Fruit fly (Drosophila melanogaster): ENCODE measurements around the gene js.

Gene js

dm6 chr3R:16353671-16354070 lies 14.4 kb downstream of the js start:
- TF ChIP-seq CG31365 (tag; optimal IDR thresholded peaks at IDR 0.05) = no peak
- peak; percentile 11 for TF ChIP-seq Med (GFP tag)
- TF ChIP-seq jigr1 (GFP tag; IDR thresholded peaks at IDR 0.05) = no peak
- TF ChIP-seq cwo (GFP tag; optimal IDR thresholded peaks at IDR 0.05) = peak; percentile 2
- TF ChIP-seq sr (GFP tag; IDR thresholded peaks at IDR 0.05) = peak; percentile 76

- TF ChIP-seq CG13894 (tag; optimal IDR thresholded peaks at IDR 0.05) (peak; percentile 12), CG32532 (GFP tag; IDR thresholded peaks at IDR 0.05) (peak; percentile 25; the same call in 1 of the 2 replicates), CG12942 (GFP tag; optimal IDR thresholded peaks at IDR 0.05) (no peak), Abd-B (GFP tag; optimal IDR thresholded peaks at IDR 0.05) (no peak), slbo (GFP tag; IDR thresholded peaks at IDR 0.05) (0 out of 2 replicates have a peak, but pooled peaks have one; percentile 24), CG4404 (GFP tag; IDR thresholded peaks at IDR 0.05) (no peak), CG2889 (GFP tag; IDR thresholded peaks at IDR 0.05) (no peak), CG12769 (tag; optimal IDR thresholded peaks at IDR 0.05) (peak; percentile 64), CG4360 (GFP tag; IDR thresholded peaks at IDR 0.05) (peak; percentile 21; the same call in 1 of the 2 replicates), Lhr (GFP tag; optimal IDR thresholded peaks at IDR 0.05) (no peak), D (optimal IDR thresholded peaks at IDR 0.05) (no peak), D (GFP tag; optimal IDR thresholded peaks at IDR 0.05) (no peak), CG15269 (tag; optimal IDR thresholded peaks at IDR 0.05) (peak; percentile 38), dmrt11E (tag; optimal IDR thresholded peaks at IDR 0.05) (no peak), HLHmδ (GFP tag; optimal IDR thresholded peaks at IDR 0.05) (no peak), Meics (GFP tag; optimal IDR thresholded peaks at IDR 0.05) (peak; percentile 82), Drgx (GFP tag; IDR thresholded peaks at IDR 0.05) (no peak), peb (GFP tag; IDR thresholded peaks at IDR 0.05) (no peak), HHEX (GFP tag; optimal IDR thresholded peaks at IDR 0.05) (peak; percentile 7), CG12236 (GFP tag; optimal IDR thresholded peaks at IDR 0.05) (no peak), CG8290 (GFP tag; optimal IDR thresholded peaks at IDR 0.05) (no peak), CG8290 (tag; optimal IDR thresholded peaks at IDR 0.05) (peak in 1 of 2 experiments; percentile 12), CG13624 (GFP tag; optimal IDR thresholded peaks at IDR 0.05) (peak; percentile 54), B-H2 (GFP tag; optimal IDR thresholded peaks at IDR 0.05) (peak; percentile 4), Med (GFP tag) (peak; percentile 80), Ets97D (GFP tag; optimal IDR thresholded peaks at IDR 0.05) (no peak), Pdp1 (GFP tag; optimal IDR thresholded peaks at IDR 0.05) (peak in 1 of 2 experiments; percentile 91), sqz (GFP tag; optimal IDR thresholded peaks at IDR 0.05) (no peak), BEAF-32 (GFP tag; optimal IDR thresholded peaks at IDR 0.05) (no peak), H2.0 (GFP tag; IDR thresholded peaks at IDR 0.05) (no peak), CG18599 (GFP tag; optimal IDR thresholded peaks at IDR 0.05) (peak; percentile 0), CG3281 (GFP tag; optimal IDR thresholded peaks at IDR 0.05) (no peak), CG43689 (GFP tag; IDR thresholded peaks at IDR 0.05) (no peak), cwo (GFP tag; optimal IDR thresholded peaks at IDR 0.05) (peak; percentile 89), CG11085 (GFP tag; IDR thresholded peaks at IDR 0.05) (no peak), CG6813 (GFP tag; optimal IDR thresholded peaks at IDR 0.05) (no peak), Camta (GFP tag; optimal IDR thresholded peaks at IDR 0.05) (no peak), CG9932 (GFP tag; IDR thresholded peaks at IDR 0.05) (0 out of 2 replicates have a peak, but pooled peaks have one; percentile 18), sd (tag; optimal IDR thresholded peaks at IDR 0.05) (peak; percentile 95), gro (GFP tag; optimal IDR thresholded peaks at IDR 0.05) (peak; percentile 39), sug (tag; optimal IDR thresholded peaks at IDR 0.05) (peak; percentile 0), Side (GFP tag; optimal IDR thresholded peaks at IDR 0.05) (no peak), CG14441 (GFP tag; IDR thresholded peaks at IDR 0.05) (0 out of 2 replicates have a peak, but pooled peaks have one; percentile 18), NFAT (GFP tag; IDR thresholded peaks at IDR 0.05) (no peak), lov (optimal IDR thresholded peaks at IDR 0.05) (no peak), lov (GFP tag; IDR thresholded peaks at IDR 0.05) (no peak), bcd (GFP tag; optimal IDR thresholded peaks at IDR 0.05) (no peak)
Measured at dm6 chr3R:16353195-16353594, 14.9 kb downstream of the js start.
